Fruit fly (Drosophila melanogaster): Measurements from ENCODE around the gene CG5157.

The CG5157 gene

dm6 chr3L:16149418-16150160 lies 11.9 kb upstream of the CG5157 start:
- TF ChIP-seq Sp1 (GFP tag; optimal IDR thresholded peaks at IDR 0.05), result peak; percentile 17
- no peak for TF ChIP-seq Rel (GFP tag; optimal IDR thresholded peaks at IDR 0.05)
- TF ChIP-seq Rel (tag; optimal IDR thresholded peaks at IDR 0.05), result peak; percentile 7
- TF ChIP-seq rgr (GFP tag; optimal IDR thresholded peaks at IDR 0.05), result no peak
- TF ChIP-seq OdsH (GFP tag; optimal IDR thresholded peaks at IDR 0.05), result no peak
- no peak for TF ChIP-seq Myc (optimal IDR thresholded peaks at IDR 0.05)
- TF ChIP-seq usp (GFP tag; optimal IDR thresholded peaks at IDR 0.05), result no peak
- no peak for TF ChIP-seq Abd-B (GFP tag; optimal IDR thresholded peaks at IDR 0.05)
- TF ChIP-seq Hr78 (GFP tag; optimal IDR thresholded peaks at IDR 0.05), result no peak
- no peak for TF ChIP-seq CG9705 (GFP tag; optimal IDR thresholded peaks at IDR 0.05)
- no peak for TF ChIP-seq Mio (GFP tag; optimal IDR thresholded peaks at IDR 0.05)
- TF ChIP-seq Hr83 (GFP tag; optimal IDR thresholded peaks at IDR 0.05; ENCODE audit: poor library complexity, severe bottlenecking), result no peak
- TF ChIP-seq Dif (GFP tag; optimal IDR thresholded peaks at IDR 0.05; ENCODE audit: partially characterized antibody), result no peak
- no peak for TF ChIP-seq sv (GFP tag; optimal IDR thresholded peaks at IDR 0.05)
- no peak for TF ChIP-seq Vsx2 (GFP tag; optimal IDR thresholded peaks at IDR 0.05; ENCODE audit: partially characterized antibody)
- TF ChIP-seq h (GFP tag; optimal IDR thresholded peaks at IDR 0.05), result peak; percentile 39
- no peak for TF ChIP-seq br (GFP tag; optimal IDR thresholded peaks at IDR 0.05)
- no peak for TF ChIP-seq Dfd (GFP tag; optimal IDR thresholded peaks at IDR 0.05)
- TF ChIP-seq woc (GFP tag; optimal IDR thresholded peaks at IDR 0.05), result peak; percentile 26
- no peak for TF ChIP-seq dmrt93B (GFP tag; optimal IDR thresholded peaks at IDR 0.05)
- no peak for TF ChIP-seq brk (GFP tag; optimal IDR thresholded peaks at IDR 0.05)
- no peak for TF ChIP-seq jim (GFP tag; optimal IDR thresholded peaks at IDR 0.05)
- TF ChIP-seq CG32264 (GFP tag; optimal IDR thresholded peaks at IDR 0.05), result no peak
- TF ChIP-seq tai (GFP tag; optimal IDR thresholded peaks at IDR 0.05), result no peak
- no peak for TF ChIP-seq HLH106 (tag; optimal IDR thresholded peaks at IDR 0.05)
- no peak for TF ChIP-seq foxo (GFP tag; optimal IDR thresholded peaks at IDR 0.05)
- TF ChIP-seq pan (optimal IDR thresholded peaks at IDR 0.05), result no peak
- TF ChIP-seq dsf (GFP tag; optimal IDR thresholded peaks at IDR 0.05; ENCODE audit: borderline replicate concordance), result no peak
- TF ChIP-seq Hnf4 (GFP tag; optimal IDR thresholded peaks at IDR 0.05), result no peak
- TF ChIP-seq lola (GFP tag; optimal IDR thresholded peaks at IDR 0.05), result no peak
- TF ChIP-seq fru (GFP tag; optimal IDR thresholded peaks at IDR 0.05), result peak; percentile 36
- TF ChIP-seq dl (GFP tag; optimal IDR thresholded peaks at IDR 0.05; ENCODE audit: insufficient read depth in 1 of 2, partially characterized antibody in 2 of 2), result peak in 1 of 2 experiments; percentile 42
- TF ChIP-seq CrebA (GFP tag; optimal IDR thresholded peaks at IDR 0.05; ENCODE audit: borderline replicate concordance), result no peak
- TF ChIP-seq psq (GFP tag; optimal IDR thresholded peaks at IDR 0.05), result no peak

dm6 chr3L:16147819-16148236 lies 10.1 kb upstream of the CG5157 start:
- TF ChIP-seq Dif (GFP tag; optimal IDR thresholded peaks at IDR 0.05; ENCODE audit: partially characterized antibody), result no peak
- TF ChIP-seq Hr83 (GFP tag; optimal IDR thresholded peaks at IDR 0.05; ENCODE audit: poor library complexity, severe bottlenecking), result no peak
- no peak for TF ChIP-seq OdsH (GFP tag; optimal IDR thresholded peaks at IDR 0.05)
- TF ChIP-seq dl (GFP tag; optimal IDR thresholded peaks at IDR 0.05; ENCODE audit: insufficient read depth in 1 of 2, partially characterized antibody in 2 of 2), result no peak
- TF ChIP-seq N (GFP tag; optimal IDR thresholded peaks at IDR 0.05), result no peak
- TF ChIP-seq Sp1 (GFP tag; optimal IDR thresholded peaks at IDR 0.05), result peak; percentile 2
- no peak for TF ChIP-seq Hr78 (GFP tag; optimal IDR thresholded peaks at IDR 0.05)
- TF ChIP-seq usp (GFP tag; optimal IDR thresholded peaks at IDR 0.05), result no peak
- TF ChIP-seq dmrt93B (GFP tag; optimal IDR thresholded peaks at IDR 0.05), result peak; percentile 1
- TF ChIP-seq CG32264 (GFP tag; optimal IDR thresholded peaks at IDR 0.05), result no peak
- TF ChIP-seq fru (GFP tag; optimal IDR thresholded peaks at IDR 0.05), result peak; percentile 32
- TF ChIP-seq Abd-B (GFP tag; optimal IDR thresholded peaks at IDR 0.05), result no peak
- TF ChIP-seq woc (GFP tag; optimal IDR thresholded peaks at IDR 0.05), result peak; percentile 1
- TF ChIP-seq ey (GFP tag; optimal IDR thresholded peaks at IDR 0.05), result peak; percentile 20
- TF ChIP-seq psq (GFP tag; optimal IDR thresholded peaks at IDR 0.05), result peak; percentile 47
- no peak for TF ChIP-seq sv (GFP tag; optimal IDR thresholded peaks at IDR 0.05)
- no peak for TF ChIP-seq Myc (optimal IDR thresholded peaks at IDR 0.05)
- peak; percentile 10 for TF ChIP-seq Hnf4 (GFP tag; optimal IDR thresholded peaks at IDR 0.05)
- TF ChIP-seq Jra (GFP tag; optimal IDR thresholded peaks at IDR 0.05), result peak; percentile 3
- no peak for TF ChIP-seq sage (GFP tag; optimal IDR thresholded peaks at IDR 0.05)
- peak; percentile 51 for TF ChIP-seq brk (GFP tag; optimal IDR thresholded peaks at IDR 0.05)
- peak; percentile 31 for TF ChIP-seq h (GFP tag; optimal IDR thresholded peaks at IDR 0.05)
- TF ChIP-seq tai (GFP tag; optimal IDR thresholded peaks at IDR 0.05), result peak; percentile 24
- peak in 1 of 2 experiments; percentile 37 for TF ChIP-seq foxo (GFP tag; optimal IDR thresholded peaks at IDR 0.05)
